Worm (Caenorhabditis elegans) whole organism, midembryonic: Measurements from ENCODE around the gene R02E4.1.

Experiments used
- flt-1 ChIP-seq: fragments of 200-800 bp; sonication (Bioruptor generic); IDR thresholded peaks from 2 replicates; pipeline ENCODE4 v1.3.6; 2022; ENCODE audit warnings: missing genetic modification characterization, missing compliant biosample characterization
- klf-2 ChIP-seq: fragments of 200-800 bp; sonication (Bioruptor generic); conservative IDR thresholded peaks from 2 replicates; pipeline ENCODE4 v1.3.6; 2022; ENCODE audit warnings: missing genetic modification reagents, missing genetic modification characterization, missing compliant biosample characterization
- med-1 ChIP-seq: sonication (generic microtip); optimal IDR thresholded peaks from 2 replicates; lab custom pipeline; 2017; ENCODE audit warnings: missing genetic modification characterization, mild to moderate bottlenecking, missing compliant biosample characterization, antibody characterized with exemption, missing genetic modification reagents; ENCODE audit not compliant: insufficient read depth
- ztf-29 ChIP-seq: fragments of 200-800 bp; sonication (Bioruptor generic); IDR thresholded peaks from 2 replicates; pipeline ENCODE4 v1.3.6; 2022; ENCODE audit warnings: missing genetic modification reagents, missing genetic modification characterization, missing compliant biosample characterization

- TF ChIP-seq med-1 (GFP tag; lab: Kevin White, UChicago): no peak
- no peak for TF ChIP-seq ztf-29
- TF ChIP-seq klf-2: no peak
- no peak for TF ChIP-seq flt-1 (GFP tag; lab: Robert Waterston, UW)
Observed at ce11 chrX:4106896-4107505, 2.7 kb upstream of the R02E4.1 start, which contains the start of gene R02E4.2.
